Worm (Caenorhabditis elegans): ENCODE data around the gene C37C3.17.

Gene C37C3.17

DNA sequence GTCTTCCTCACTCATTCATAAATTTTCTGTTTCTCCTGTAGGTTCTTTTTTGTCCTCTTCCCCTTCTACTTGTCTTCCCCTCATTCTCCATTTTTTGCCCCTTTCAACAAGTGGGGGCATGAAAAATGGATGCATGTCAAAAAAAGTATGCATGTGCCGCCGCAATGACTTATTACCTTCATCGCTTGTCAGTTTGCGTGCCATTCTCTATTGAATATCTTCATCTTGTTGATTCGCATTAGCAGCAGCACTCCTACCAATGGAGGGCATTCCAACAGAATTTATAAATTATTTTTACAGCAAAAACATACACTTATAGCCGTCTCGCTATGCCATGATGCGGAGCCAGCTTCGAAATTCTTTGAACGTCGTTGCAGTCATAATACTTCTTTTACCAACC, 29.5 kb upstream of the C37C3.17 start, which contains the start of gene F40A3.1:
TSS of gene F40A3.1 (plus strand) at position 301 of the 400 bp plus-strand sequence.
- TF ChIP-seq elt-4 (tag; optimal IDR thresholded peaks at IDR 0.05) (no peak), tbx-7 (tag; optimal IDR thresholded peaks at IDR 0.05) (no peak), odd-2 (tag; optimal IDR thresholded peaks at IDR 0.05) (no peak), K09A11.1 (tag; optimal IDR thresholded peaks at IDR 0.05; ENCODE audit: insufficient read depth) (no peak), sox-2 (GFP tag; IDR thresholded peaks at IDR 0.05) (no peak), zip-5 (tag; optimal IDR thresholded peaks at IDR 0.05) (no peak), unc-86 (tag; optimal IDR thresholded peaks at IDR 0.05) (no peak), pha-4 (tag; optimal IDR thresholded peaks at IDR 0.05) (no peak), ceh-6 (GFP tag; optimal IDR thresholded peaks at IDR 0.05) (no peak), hlh-30 (tag; optimal IDR thresholded peaks at IDR 0.05; ENCODE audit: insufficient read depth) (no peak)

ce11 chrV:7888036-7888435, 26.3 kb upstream of the C37C3.17 start:
- no peak for TF ChIP-seq lin-11 (tag; optimal IDR thresholded peaks at IDR 0.05)
- no peak for TF ChIP-seq che-1 (tag; optimal IDR thresholded peaks at IDR 0.05)
- no peak for TF ChIP-seq ceh-24 (tag; optimal IDR thresholded peaks at IDR 0.05)
- no peak for TF ChIP-seq eyg-1 (tag; optimal IDR thresholded peaks at IDR 0.05)
- TF ChIP-seq K09A11.1 (tag; optimal IDR thresholded peaks at IDR 0.05; ENCODE audit: insufficient read depth), result no peak
- no peak for TF ChIP-seq rnt-1 (tag; optimal IDR thresholded peaks at IDR 0.05)
- no peak for TF ChIP-seq ztf-16 (tag; optimal IDR thresholded peaks at IDR 0.05)
- no peak for TF ChIP-seq ceh-22 (tag; optimal IDR thresholded peaks at IDR 0.05)
- no peak for TF ChIP-seq ets-4 (tag; optimal IDR thresholded peaks at IDR 0.05)
- no peak for TF ChIP-seq pha-2 (tag; optimal IDR thresholded peaks at IDR 0.05)

DNA sequence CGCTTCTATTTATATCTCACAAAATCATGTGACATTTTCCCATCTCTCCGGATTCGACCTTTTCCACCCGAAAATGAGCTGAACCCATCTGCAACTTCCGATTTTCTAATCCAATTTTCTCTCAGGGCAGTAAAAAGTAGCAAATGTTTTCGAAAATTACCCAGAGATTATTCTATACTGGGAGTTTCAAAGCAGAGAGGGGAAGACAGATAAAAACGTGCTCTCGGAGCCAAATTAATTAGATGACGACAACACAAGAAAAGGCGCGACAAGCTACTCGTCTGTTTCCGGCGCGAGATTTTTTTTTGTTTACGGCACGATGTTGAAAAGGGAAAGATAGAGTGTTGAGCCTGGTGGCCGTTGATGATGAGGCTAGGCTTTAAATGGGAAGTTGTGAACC, 22.7 kb upstream of the C37C3.17 start:
- TF ChIP-seq eyg-1 (tag; optimal IDR thresholded peaks at IDR 0.05) (no peak), ceh-22 (tag; optimal IDR thresholded peaks at IDR 0.05) (no peak), hlh-15 (tag; optimal IDR thresholded peaks at IDR 0.05) (no peak), ceh-48 (tag; optimal IDR thresholded peaks at IDR 0.05) (no peak), ceh-24 (tag; optimal IDR thresholded peaks at IDR 0.05) (no peak), ceh-34 (tag; optimal IDR thresholded peaks at IDR 0.05) (no peak), rnt-1 (tag; optimal IDR thresholded peaks at IDR 0.05) (no peak), lin-11 (tag; optimal IDR thresholded peaks at IDR 0.05) (no peak), nhr-11 (tag; optimal IDR thresholded peaks at IDR 0.05) (no peak), ama-1 (optimal IDR thresholded peaks at IDR 0.05) (no peak), zip-5 (tag; optimal IDR thresholded peaks at IDR 0.05) (no peak), ceh-19 (GFP tag; optimal IDR thresholded peaks at IDR 0.05) (no peak)

- TF ChIP-seq ceh-31 (tag; optimal IDR thresholded peaks at IDR 0.05) (no peak), hlh-6 (tag; optimal IDR thresholded peaks at IDR 0.05) (no peak), zip-5 (tag; optimal IDR thresholded peaks at IDR 0.05) (no peak), pqm-1 (tag; optimal IDR thresholded peaks at IDR 0.05) (no peak), tbx-2 (tag; optimal IDR thresholded peaks at IDR 0.05) (no peak), ceh-34 (tag; optimal IDR thresholded peaks at IDR 0.05) (no peak), elt-2 (tag; optimal IDR thresholded peaks at IDR 0.05) (no peak), ahr-1 (tag; optimal IDR thresholded peaks at IDR 0.05) (no peak), C38D4.7 (GFP tag; optimal IDR thresholded peaks at IDR 0.05) (no peak), elt-4 (tag; optimal IDR thresholded peaks at IDR 0.05) (no peak), Y22D7AL.16 (tag; optimal IDR thresholded peaks at IDR 0.05) (no peak)
These were observed 16.8 kb upstream of the C37C3.17 start, which contains the start of gene F40A3.2 for ce11 chrV:7878411-7878964. F40A3.2 (plus strand) TSS chrV:7878914.

DNA sequence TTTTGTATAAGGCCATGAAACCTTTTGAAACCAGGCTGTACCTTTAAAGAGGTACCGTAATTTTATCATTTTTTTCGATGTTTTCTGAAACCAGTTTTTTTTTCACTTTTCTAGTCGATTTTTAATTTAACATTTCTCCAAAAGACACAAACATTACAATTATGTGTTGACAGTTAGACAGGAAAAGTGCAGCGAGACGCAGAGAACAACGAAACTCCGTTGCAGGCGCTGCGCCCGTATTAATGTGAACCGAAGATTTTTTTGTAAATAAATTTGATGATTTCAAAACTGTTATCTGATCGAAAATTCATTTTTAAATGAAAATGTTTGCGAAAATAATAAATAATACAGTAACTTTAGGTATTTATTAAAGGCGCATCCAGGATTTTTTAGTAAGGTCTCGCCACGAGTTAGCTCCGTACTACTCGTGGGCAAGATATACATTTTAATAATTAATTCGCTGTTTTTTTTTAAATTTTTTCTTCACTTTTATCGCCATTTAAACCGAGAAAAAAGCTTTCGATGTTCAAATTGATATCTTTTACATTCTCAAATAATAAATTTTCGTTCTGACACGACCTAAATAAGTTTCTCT, 15.3 kb upstream of the C37C3.17 start, which contains the start of gene F40A3.3:
TSS of gene F40A3.3 (plus strand) at position 564 of the 595 bp plus-strand sequence.
- TF ChIP-seq ceh-9 (tag; optimal IDR thresholded peaks at IDR 0.05), result no peak
- TF ChIP-seq madf-2 (tag; optimal IDR thresholded peaks at IDR 0.05), result no peak
- no peak for TF ChIP-seq unc-42 (tag; optimal IDR thresholded peaks at IDR 0.05)
- no peak for TF ChIP-seq ceh-14 (tag; optimal IDR thresholded peaks at IDR 0.05)
- no peak for TF ChIP-seq dmd-4 (tag; optimal IDR thresholded peaks at IDR 0.05; ENCODE audit: borderline replicate concordance)
- no peak for TF ChIP-seq pqm-1 (tag; optimal IDR thresholded peaks at IDR 0.05)
- no peak for TF ChIP-seq rnt-1 (tag; optimal IDR thresholded peaks at IDR 0.05)
- TF ChIP-seq K09A11.1 (tag; optimal IDR thresholded peaks at IDR 0.05; ENCODE audit: insufficient read depth), result no peak
- TF ChIP-seq ceh-22 (tag; optimal IDR thresholded peaks at IDR 0.05), result no peak
- TF ChIP-seq Y22D7AL.16 (tag; optimal IDR thresholded peaks at IDR 0.05), result no peak
- TF ChIP-seq gmeb-2 (tag; optimal IDR thresholded peaks at IDR 0.05), result no peak
- no peak for TF ChIP-seq C38D4.7 (GFP tag; optimal IDR thresholded peaks at IDR 0.05)
- TF ChIP-seq pax-1 (tag; optimal IDR thresholded peaks at IDR 0.05), result no peak
- TF ChIP-seq ceh-31 (tag; optimal IDR thresholded peaks at IDR 0.05), result no peak

Data from whole organism, late embryonic.